Fruit fly (Drosophila melanogaster): ENCODE measurements around the gene CG42505.

DNA sequence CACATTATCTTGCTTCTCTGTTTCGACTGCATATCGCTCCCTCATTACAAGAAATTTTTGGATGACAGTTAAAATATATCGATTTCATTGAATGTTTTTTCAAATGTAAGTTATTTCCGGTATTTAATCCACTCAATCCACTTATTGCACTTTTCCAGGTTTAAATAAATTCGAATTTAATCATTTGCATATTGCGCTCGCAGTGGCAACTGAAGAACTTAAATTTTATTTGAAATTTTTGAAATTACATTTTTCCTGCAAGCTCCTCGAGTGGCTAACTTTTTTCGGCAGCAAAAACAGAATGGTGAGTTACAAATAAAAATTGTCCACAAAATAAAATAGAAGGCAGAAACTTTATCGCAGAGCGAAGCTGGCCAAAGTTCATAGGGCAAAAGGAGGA lies at the start of gene CG42505, which contains the start of the genes CG31358 and CG42504:
- TF ChIP-seq Hmr (GFP tag; optimal IDR thresholded peaks at IDR 0.05) (no peak), CG8281 (tag; optimal IDR thresholded peaks at IDR 0.05) (no peak), Ptx1 (GFP tag; IDR thresholded peaks at IDR 0.05) (no peak), Abd-B (GFP tag; optimal IDR thresholded peaks at IDR 0.05) (no peak)

All from whole organism, embryonic.